Worm (Caenorhabditis elegans) whole organism, L4 larva: ENCODE data around the gene mrps-23.
A peak's percentile ranks its signal among the peaks of the same experiment; 100 is the strongest.

ENCODE experiments used
- D1046.2 ChIP-seq: fragments of 200-800 bp; sonication (Bioruptor generic); IDR thresholded peaks from 2 replicates; pipeline ENCODE4 v1.3.6; 2022; ENCODE audit warnings: missing genetic modification characterization, missing compliant biosample characterization
- F10B5.3 ChIP-seq: sonication (generic microtip); optimal IDR thresholded peaks from 2 replicates; lab custom pipeline; 2016; ENCODE audit warnings: mild to moderate bottlenecking, missing genetic modification characterization, missing compliant biosample characterization
- F26F4.8 ChIP-seq: fragments of 200-800 bp; sonication (Bioruptor generic); conservative IDR thresholded peaks from 2 replicates; pipeline ENCODE4 v1.3.6; 2022; ENCODE audit warnings: missing genetic modification characterization, missing compliant biosample characterization
- F37D6.2 ChIP-seq: sonication (generic microtip); optimal IDR thresholded peaks from 2 replicates; lab custom pipeline; 2016; ENCODE audit warnings: mild to moderate bottlenecking, missing genetic modification characterization, missing compliant biosample characterization
- F49E8.2 ChIP-seq: sonication (generic microtip); optimal IDR thresholded peaks from 2 replicates; lab custom pipeline; 2016; ENCODE audit warnings: missing compliant biosample characterization, mild to moderate bottlenecking, missing genetic modification characterization, borderline replicate concordance
- Y105C5A.15 ChIP-seq: fragments of 200-800 bp; sonication (Bioruptor generic); IDR thresholded peaks from 2 replicates; pipeline ENCODE4 v1.3.6; 2022; ENCODE audit warnings: missing genetic modification characterization, missing compliant biosample characterization
- Y48G9A.11 ChIP-seq: fragments of 200-800 bp; sonication (Bioruptor generic); IDR thresholded peaks from 2 replicates; pipeline ENCODE4 v1.3.6; 2022; ENCODE audit warnings: missing genetic modification reagents, missing genetic modification characterization, missing compliant biosample characterization
- ama-1 ChIP-seq: fragments of 150-350 bp; optimal IDR thresholded peaks from 2 replicates; lab custom pipeline; 2014; ENCODE audit warnings: inconsistent platforms, mixed read lengths
- arid-1 ChIP-seq: fragments of 200-800 bp; sonication (Bioruptor generic); conservative IDR thresholded peaks from 2 replicates; pipeline ENCODE4 v1.3.6; 2022; ENCODE audit warnings: missing genetic modification reagents, missing genetic modification characterization, missing compliant biosample characterization
- attf-4 ChIP-seq: sonication (generic microtip); optimal IDR thresholded peaks from 3 replicates; lab custom pipeline; 2017; ENCODE audit warnings: missing biosample characterization, missing genetic modification characterization
- ceh-20 ChIP-seq: fragments of 200-800 bp; sonication (Bioruptor generic); IDR thresholded peaks from 2 replicates; pipeline ENCODE4 v1.3.6; 2022; ENCODE audit warnings: missing genetic modification reagents, missing genetic modification characterization, missing compliant biosample characterization
- ceh-32 ChIP-seq: sonication (generic microtip); optimal IDR thresholded peaks from 2 replicates; lab custom pipeline; 2016; ENCODE audit warnings: mild to moderate bottlenecking, missing genetic modification characterization, missing compliant biosample characterization; ENCODE audit not compliant: poor library complexity
- ceh-44 ChIP-seq: fragments of 200-800 bp; sonication (Bioruptor generic); IDR thresholded peaks from 2 replicates; pipeline ENCODE4 v1.3.6; 2022; ENCODE audit warnings: missing genetic modification reagents, missing genetic modification characterization, missing compliant biosample characterization
- ceh-62 ChIP-seq: sonication (generic microtip); optimal IDR thresholded peaks from 2 replicates; lab custom pipeline; 2017; ENCODE audit warnings: missing biosample characterization, missing genetic modification characterization
- ceh-82 ChIP-seq: sonication (generic microtip); optimal IDR thresholded peaks from 2 replicates; lab custom pipeline; 2017; ENCODE audit warnings: missing biosample characterization, missing genetic modification characterization
- daf-12 ChIP-seq: fragments of 150-350 bp; optimal IDR thresholded peaks from 2 replicates; lab custom pipeline; 2014; ENCODE audit warnings: missing biosample characterization, missing genetic modification reagents, missing genetic modification characterization
- daf-16 ChIP-seq, 3 experiments: sonication (generic microtip); optimal IDR thresholded peaks; 2 replicates each; lab custom pipeline; 2016 to 2017; ENCODE audit warnings: missing genetic modification characterization in 3 of 3, missing genetic modification reagents in 3 of 3, mild to moderate bottlenecking in 2 of 3, missing compliant biosample characterization in 2 of 3, missing biosample characterization in 1 of 3, moderate library complexity in 1 of 3
- daf-19 ChIP-seq: fragments of 200-800 bp; sonication (Bioruptor generic); conservative IDR thresholded peaks from 2 replicates; pipeline ENCODE4 v1.3.6; 2022; ENCODE audit warnings: missing genetic modification characterization, missing compliant biosample characterization
- dmd-6 ChIP-seq: fragments of 200-800 bp; sonication (Bioruptor generic); IDR thresholded peaks from 2 replicates; pipeline ENCODE4 v1.3.6; 2022; ENCODE audit warnings: missing genetic modification reagents, missing genetic modification characterization, missing compliant biosample characterization
- duxl-1 ChIP-seq: sonication (generic microtip); optimal IDR thresholded peaks from 2 replicates; lab custom pipeline; 2016; ENCODE audit warnings: mild to moderate bottlenecking, missing genetic modification characterization, moderate library complexity, missing compliant biosample characterization; ENCODE audit not compliant: poor library complexity
- dve-1 ChIP-seq: sonication (generic microtip); optimal IDR thresholded peaks from 2 replicates; lab custom pipeline; 2017; ENCODE audit warnings: antibody characterized with exemption, mild to moderate bottlenecking, missing genetic modification characterization, missing compliant biosample characterization; ENCODE audit not compliant: insufficient read depth
- fkh-10 ChIP-seq: fragments of 150-350 bp; optimal IDR thresholded peaks from 2 replicates; lab custom pipeline; 2014; ENCODE audit warnings: missing biosample characterization, missing genetic modification reagents, missing genetic modification characterization
- hif-1 ChIP-seq, 2 experiments: sonication (generic microtip); optimal IDR thresholded peaks; 2 replicates each; lab custom pipeline; 2016 to 2017; ENCODE audit warnings: missing compliant biosample characterization in 2 of 2, missing genetic modification characterization in 2 of 2, missing genetic modification reagents in 2 of 2, missing genotype in 2 of 2, mild to moderate bottlenecking in 1 of 2
- hlh-11 ChIP-seq: fragments of 200-800 bp; sonication (Bioruptor generic); optimal IDR thresholded peaks from 2 replicates; lab custom pipeline; 2018; ENCODE audit warnings: mild to moderate bottlenecking, missing genetic modification characterization, missing compliant biosample characterization
- jun-1 ChIP-seq: fragments of 150-350 bp; optimal IDR thresholded peaks from 2 replicates; lab custom pipeline; 2014; ENCODE audit warnings: missing biosample characterization, missing genetic modification reagents, missing genetic modification characterization
- lin-1 ChIP-seq: fragments of 200-800 bp; sonication (Bioruptor generic); IDR thresholded peaks from 2 replicates; pipeline ENCODE4 v1.3.6; 2022; ENCODE audit warnings: missing genetic modification reagents, missing genetic modification characterization, missing compliant biosample characterization
- lin-13 ChIP-seq: fragments of 150-350 bp; optimal IDR thresholded peaks from 2 replicates; lab custom pipeline; 2014; ENCODE audit warnings: missing biosample characterization, missing genetic modification reagents, missing genetic modification characterization
- lin-15B ChIP-seq: fragments of 150-350 bp; sonication (generic microtip); optimal IDR thresholded peaks from 3 replicates; lab custom pipeline; 2014; ENCODE audit warnings: missing biosample characterization, missing genetic modification characterization
- lin-29 ChIP-seq: fragments of 200-800 bp; sonication (Bioruptor generic); IDR thresholded peaks from 2 replicates; pipeline ENCODE4 v1.3.6; 2022; ENCODE audit warnings: missing genetic modification reagents, missing genetic modification characterization, missing compliant biosample characterization
- lin-39 ChIP-seq: fragments of 150-350 bp; optimal IDR thresholded peaks from 2 replicates; lab custom pipeline; 2014; ENCODE audit warnings: missing biosample characterization, missing genetic modification reagents, missing genetic modification characterization
- lir-3 ChIP-seq: sonication (generic microtip); optimal IDR thresholded peaks from 2 replicates; lab custom pipeline; 2016; ENCODE audit warnings: mild to moderate bottlenecking, missing genetic modification characterization, missing compliant biosample characterization
- lsy-2 ChIP-seq, 2 experiments: fragments of 150-350 bp in 1 of 2; sonication (generic microtip) in 1 of 2; optimal IDR thresholded peaks; 2 replicates each; lab custom pipeline; 2014 to 2017; ENCODE audit warnings: missing biosample characterization in 2 of 2, missing genetic modification characterization in 2 of 2
- madf-5 ChIP-seq, 2 experiments: fragments of 200-800 bp; sonication (Bioruptor generic); IDR thresholded peaks; 2 replicates each; pipeline ENCODE4 v1.3.6; 2022; ENCODE audit warnings: missing compliant biosample characterization in 2 of 2, missing genetic modification characterization in 2 of 2
- nhr-10 ChIP-seq: fragments of 150-350 bp; optimal IDR thresholded peaks from 2 replicates; lab custom pipeline; 2014; ENCODE audit warnings: missing biosample characterization, missing genetic modification characterization
- nhr-111 ChIP-seq: fragments of 200-800 bp; sonication (Bioruptor generic); optimal IDR thresholded peaks from 2 replicates; lab custom pipeline; 2018; ENCODE audit warnings: mild to moderate bottlenecking, missing genetic modification characterization, missing compliant biosample characterization
- nhr-77 ChIP-seq: fragments of 150-350 bp; optimal IDR thresholded peaks from 2 replicates; lab custom pipeline; 2014; ENCODE audit warnings: missing biosample characterization, missing genetic modification characterization
- pha-4 ChIP-seq, 2 experiments: fragments of 150-350 bp in 1 of 2; fragments of 200-800 bp in 1 of 2; sonication (Bioruptor generic) in 1 of 2; IDR thresholded peaks in 1 of 2; optimal IDR thresholded peaks in 1 of 2; 2 replicates each; pipeline versions ENCODE4 v1.3.6 to Lab custom; 2014 to 2022; ENCODE audit warnings: missing genetic modification characterization in 2 of 2, missing genetic modification reagents in 2 of 2, missing biosample characterization in 1 of 2, missing compliant biosample characterization in 1 of 2
- pqm-1 ChIP-seq: sonication (generic microtip); optimal IDR thresholded peaks from 2 replicates; lab custom pipeline; 2017; ENCODE audit warnings: missing biosample characterization, missing genetic modification characterization
- rbr-2 ChIP-seq: sonication (generic microtip); optimal IDR thresholded peaks from 2 replicates; lab custom pipeline; 2016; ENCODE audit warnings: missing genotype, missing genetic modification characterization, missing compliant biosample characterization
- snpc-1.2 ChIP-seq: fragments of 200-800 bp; sonication (Bioruptor generic); IDR thresholded peaks from 2 replicates; pipeline ENCODE4 v1.3.6; 2022; ENCODE audit warnings: missing genetic modification reagents, missing genetic modification characterization, missing compliant biosample characterization
- snpc-4 ChIP-seq: fragments of 150-350 bp; optimal IDR thresholded peaks from 2 replicates; lab custom pipeline; 2014; ENCODE audit warnings: missing biosample characterization, missing genetic modification characterization
- spr-1 ChIP-seq: sonication (generic microtip); optimal IDR thresholded peaks from 2 replicates; lab custom pipeline; 2016; ENCODE audit warnings: mild to moderate bottlenecking, missing genetic modification characterization, missing compliant biosample characterization
- tag-97 ChIP-seq: fragments of 200-800 bp; sonication (Bioruptor generic); IDR thresholded peaks from 2 replicates; pipeline ENCODE4 v1.3.6; 2022; ENCODE audit warnings: missing genetic modification characterization, missing compliant biosample characterization
- unc-39 ChIP-seq: sonication (generic microtip); optimal IDR thresholded peaks from 2 replicates; lab custom pipeline; 2017; ENCODE audit warnings: missing biosample characterization, missing genetic modification characterization
- zag-1 ChIP-seq: fragments of 150-350 bp; optimal IDR thresholded peaks from 2 replicates; lab custom pipeline; 2014; ENCODE audit warnings: missing biosample characterization, missing genetic modification characterization
- zfp-2 ChIP-seq: sonication (generic microtip); optimal IDR thresholded peaks from 2 replicates; lab custom pipeline; 2016; ENCODE audit warnings: mild to moderate bottlenecking, missing genetic modification characterization, missing compliant biosample characterization
- zip-11 ChIP-seq: fragments of 200-800 bp; sonication (Bioruptor generic); IDR thresholded peaks from 2 replicates; pipeline ENCODE4 v1.3.6; 2022; ENCODE audit warnings: missing genetic modification characterization, missing compliant biosample characterization
- zip-2 ChIP-seq: fragments of 150-350 bp; optimal IDR thresholded peaks from 2 replicates; lab custom pipeline; 2014; ENCODE audit warnings: missing biosample characterization, missing genetic modification characterization
- ztf-11 ChIP-seq: fragments of 150-350 bp; optimal IDR thresholded peaks from 2 replicates; lab custom pipeline; 2014; ENCODE audit warnings: missing biosample characterization, missing genetic modification characterization
- ztf-7 ChIP-seq: fragments of 150-350 bp; optimal IDR thresholded peaks from 2 replicates; lab custom pipeline; 2014; ENCODE audit warnings: missing biosample characterization, missing genetic modification characterization

mrps-23 gene

DNA sequence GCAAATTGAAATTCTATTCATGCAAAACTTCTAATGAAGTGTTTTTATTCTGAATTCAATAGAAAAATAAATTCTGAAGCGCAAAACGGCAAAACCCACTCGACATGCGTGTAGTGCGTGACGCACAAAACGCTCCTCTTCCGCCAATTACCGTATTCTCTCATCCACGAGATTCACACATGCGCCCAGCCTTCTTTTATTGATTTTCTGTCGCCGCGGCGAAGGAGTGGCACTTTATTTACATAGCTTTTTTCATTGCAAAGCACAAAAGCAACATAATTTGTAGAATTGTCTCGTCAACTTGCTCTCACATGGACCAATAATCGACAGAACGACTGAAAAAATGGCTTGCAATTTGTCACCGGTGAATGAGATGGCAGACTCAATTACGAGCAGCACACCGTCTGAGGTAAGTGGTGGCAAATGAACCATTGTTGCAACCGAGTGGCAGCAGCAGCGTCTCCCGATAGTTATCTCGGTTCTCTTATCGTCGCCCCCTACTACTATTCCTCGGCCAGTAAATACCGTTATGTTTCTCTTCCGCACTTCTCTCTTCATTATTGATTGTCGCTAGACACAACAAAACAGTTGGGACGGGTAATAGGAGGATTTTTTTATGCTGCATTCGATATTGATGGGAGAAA is 22.7 kb upstream of the mrps-23 start, which contains the start of gene unc-16 (continued):
- TF ChIP-seq F37D6.2 (tag; lab: Kevin White, UChicago) = peak; percentile 77
- TF ChIP-seq madf-5 (GFP tag; IDR thresholded peaks at IDR 0.05; lab: Robert Waterston, UW) = no peak
- TF ChIP-seq hif-1 (tag; optimal IDR thresholded peaks at IDR 0.05; lab: Kevin White, UChicago) = peak in 1 of 2 experiments; percentile 65
- no peak for TF ChIP-seq attf-4
- TF ChIP-seq pha-4 (GFP tag; IDR thresholded peaks at IDR 0.05; lab: Robert Waterston, UW) = peak; percentile 59; the same call in 1 of the 2 replicates
- TF ChIP-seq pha-4 (tag; optimal IDR thresholded peaks at IDR 0.05; lab: Kevin White, UChicago) = peak; percentile 82
- TF ChIP-seq Y48G9A.11 (GFP tag; lab: Robert Waterston, UW) = no peak
- TF ChIP-seq zip-2 = no peak
- peak; percentile 36; the same call in 1 of the 2 replicates for TF ChIP-seq ceh-44 (GFP tag; lab: Robert Waterston, UW)
- TF ChIP-seq daf-12 = no peak
- TF ChIP-seq lsy-2 (tag; optimal IDR thresholded peaks at IDR 0.05; lab: Kevin White, UChicago) = peak; percentile 98 to 99
- no peak for TF ChIP-seq lin-15B (tag; lab: Kevin White, UChicago)
- no peak for TF ChIP-seq lin-1 (GFP tag; lab: Robert Waterston, UW)
- TF ChIP-seq D1046.2 (GFP tag; lab: Robert Waterston, UW) = no peak
- peak; percentile 20 for TF ChIP-seq F10B5.3 (tag; lab: Kevin White, UChicago)
- TF ChIP-seq arid-1 (GFP tag; lab: Robert Waterston, UW) = peak; percentile 50; the same call in 1 of the 2 replicates
- no peak for TF ChIP-seq F26F4.8 (GFP tag; lab: Robert Waterston, UW)
- TF ChIP-seq lin-13 (GFP tag; lab: Kevin White, UChicago) = peak; percentile 59
- TF ChIP-seq fkh-10 (GFP tag; lab: Kevin White, UChicago) = peak; percentile 91
- peak; percentile 86 for TF ChIP-seq ama-1
- TF ChIP-seq F49E8.2 = no peak
- TF ChIP-seq zip-11 (GFP tag; lab: Robert Waterston, UW) = no peak
- no peak for TF ChIP-seq lin-39 (tag; lab: Kevin White, UChicago)
- peak; percentile 87 for TF ChIP-seq spr-1 (tag; lab: Kevin White, UChicago)
- TF ChIP-seq zag-1 = no peak
- peak; percentile 91 for TF ChIP-seq rbr-2 (tag; lab: Kevin White, UChicago)
- TF ChIP-seq ztf-11 = no peak
- TF ChIP-seq lir-3 = no peak
- TF ChIP-seq ceh-62 (tag; lab: Kevin White, UChicago) = no peak
- peak; percentile 30 for TF ChIP-seq pqm-1 (tag; lab: Kevin White, UChicago)
- peak in 1 of 2 experiments; percentile 28 for TF ChIP-seq daf-16 (GFP tag; optimal IDR thresholded peaks at IDR 0.05; lab: Kevin White, UChicago)
- peak; percentile 79 for TF ChIP-seq daf-16 (tag; optimal IDR thresholded peaks at IDR 0.05; lab: Kevin White, UChicago)
- TF ChIP-seq lin-29 = 0 out of 2 replicates have a peak, but pooled peaks have one; percentile 19
- TF ChIP-seq daf-19 (GFP tag; lab: Robert Waterston, UW) = no peak
- TF ChIP-seq jun-1 = no peak
- no peak for TF ChIP-seq snpc-4 (tag; lab: Kevin White, UChicago)
- TF ChIP-seq zfp-2 (tag; lab: Kevin White, UChicago) = peak; percentile 21
- TF ChIP-seq dve-1 (tag; lab: Kevin White, UChicago) = peak; percentile 80
- TF ChIP-seq ztf-7 (tag; lab: Kevin White, UChicago) = peak; percentile 38
- TF ChIP-seq nhr-111 = no peak
- TF ChIP-seq hlh-11 (tag; lab: Kevin White, UChicago) = peak; percentile 90
- no peak for TF ChIP-seq tag-97 (GFP tag; lab: Robert Waterston, UW)
- no peak for TF ChIP-seq Y105C5A.15 (GFP tag; lab: Robert Waterston, UW)
- peak; percentile 50 for TF ChIP-seq nhr-77 (tag; lab: Kevin White, UChicago)
- TF ChIP-seq snpc-1.2 = no peak
- TF ChIP-seq ceh-82 (tag; lab: Kevin White, UChicago) = no peak
- no peak for TF ChIP-seq unc-39
- TF ChIP-seq ceh-32 (tag; lab: Kevin White, UChicago) = no peak
- peak; percentile 95; the same call in 1 of the 2 replicates for TF ChIP-seq ceh-20 (GFP tag; lab: Robert Waterston, UW)
- peak; percentile 71 for TF ChIP-seq dmd-6 (GFP tag; lab: Robert Waterston, UW)
- TF ChIP-seq duxl-1 (tag; lab: Kevin White, UChicago) = peak; percentile 67
- no peak for TF ChIP-seq nhr-10
